Worm (Caenorhabditis elegans) whole organism, young adult: Measurements from ENCODE around the gene dnj-13.

ENCODE experiments used
- B0019.2 ChIP-seq: fragments of 200-800 bp; sonication (Bioruptor generic); conservative IDR thresholded peaks from 2 replicates; pipeline ENCODE4 v1.3.6; 2022; ENCODE audit warnings: missing genetic modification reagents, missing genetic modification characterization, missing compliant biosample characterization
- B0336.3 ChIP-seq: fragments of 200-800 bp; sonication (Bioruptor generic); IDR thresholded peaks from 2 replicates; pipeline ENCODE4 v1.3.6; 2022; ENCODE audit warnings: missing genetic modification characterization, missing compliant biosample characterization
- C06A6.2 ChIP-seq: fragments of 200-800 bp; sonication (Bioruptor generic); conservative IDR thresholded peaks from 2 replicates; pipeline ENCODE4 v1.3.6; 2022; ENCODE audit warnings: missing genetic modification characterization, missing compliant biosample characterization
- C17E4.6 ChIP-seq: fragments of 200-800 bp; sonication (Bioruptor generic); IDR thresholded peaks from 2 replicates; pipeline ENCODE4 v1.3.6; 2022; ENCODE audit warnings: missing genetic modification reagents, missing genetic modification characterization, missing compliant biosample characterization
- F39B2.1 ChIP-seq: fragments of 200-800 bp; sonication (Bioruptor generic); IDR thresholded peaks from 2 replicates; pipeline ENCODE4 v1.3.6; 2022; ENCODE audit warnings: missing genetic modification reagents, missing genetic modification characterization, missing compliant biosample characterization
- K12H6.12 ChIP-seq: fragments of 200-800 bp; sonication (Bioruptor generic); optimal IDR thresholded peaks from 2 replicates; lab custom pipeline; 2018; ENCODE audit warnings: mild to moderate bottlenecking, missing genetic modification characterization, missing compliant biosample characterization
- T26A5.8 ChIP-seq: sonication (generic microtip); optimal IDR thresholded peaks from 2 replicates; lab custom pipeline; 2016; ENCODE audit warnings: missing genetic modification characterization, missing compliant biosample characterization
- Y53G8AR.9 ChIP-seq: fragments of 200-800 bp; sonication (Bioruptor generic); conservative IDR thresholded peaks from 2 replicates; pipeline ENCODE4 v1.3.6; 2022; ENCODE audit warnings: missing genetic modification reagents, missing genetic modification characterization, missing compliant biosample characterization
- athp-1 ChIP-seq: sonication (generic microtip); optimal IDR thresholded peaks from 2 replicates; lab custom pipeline; 2017; ENCODE audit warnings: mild to moderate bottlenecking, missing genetic modification characterization, missing compliant biosample characterization
- attf-6 ChIP-seq: fragments of 200-800 bp; sonication (Bioruptor generic); IDR thresholded peaks from 2 replicates; pipeline ENCODE4 v1.3.6; 2022; ENCODE audit warnings: missing genetic modification reagents, missing genetic modification characterization, missing compliant biosample characterization
- bed-2 ChIP-seq: fragments of 200-800 bp; sonication (Bioruptor generic); IDR thresholded peaks from 2 replicates; pipeline ENCODE4 v1.3.6; 2022; ENCODE audit warnings: missing genetic modification reagents, missing genetic modification characterization, missing compliant biosample characterization
- cebp-1 ChIP-seq, 2 experiments: fragments of 200-800 bp in 1 of 2; sonication (Bioruptor generic) in 1 of 2; sonication (generic microtip) in 1 of 2; IDR thresholded peaks in 1 of 2; optimal IDR thresholded peaks in 1 of 2; 2 replicates each; pipeline versions ENCODE4 v1.3.6 to Lab custom; 2017 to 2022; ENCODE audit warnings: missing compliant biosample characterization in 2 of 2, missing genetic modification characterization in 2 of 2, mild to moderate bottlenecking in 1 of 2, missing genetic modification reagents in 1 of 2, moderate library complexity in 1 of 2
- ceh-40 ChIP-seq: fragments of 200-800 bp; sonication (Bioruptor generic); IDR thresholded peaks from 2 replicates; pipeline ENCODE4 v1.3.6; 2022; ENCODE audit warnings: missing genetic modification characterization, missing compliant biosample characterization
- ceh-79 ChIP-seq: sonication (generic microtip); optimal IDR thresholded peaks from 2 replicates; lab custom pipeline; 2017; ENCODE audit warnings: mild to moderate bottlenecking, missing genetic modification characterization, missing compliant biosample characterization
- ceh-91 ChIP-seq: fragments of 200-800 bp; sonication (Bioruptor generic); IDR thresholded peaks from 2 replicates; pipeline ENCODE4 v1.3.6; 2022; ENCODE audit warnings: missing genetic modification reagents, missing genetic modification characterization, missing compliant biosample characterization
- dox-1 ChIP-seq: fragments of 200-800 bp; sonication (Bioruptor generic); IDR thresholded peaks from 2 replicates; pipeline ENCODE4 v1.3.6; 2022; ENCODE audit warnings: missing genetic modification reagents, missing genetic modification characterization, missing compliant biosample characterization
- egl-18 ChIP-seq: fragments of 200-800 bp; sonication (Bioruptor generic); IDR thresholded peaks from 2 replicates; pipeline ENCODE4 v1.3.6; 2022; ENCODE audit warnings: missing genetic modification reagents, missing genetic modification characterization, missing compliant biosample characterization
- ekl-4 ChIP-seq: fragments of 200-800 bp; sonication (Bioruptor generic); IDR thresholded peaks from 2 replicates; pipeline ENCODE4 v1.3.6; 2022; ENCODE audit warnings: missing genetic modification reagents, missing genetic modification characterization, missing compliant biosample characterization
- ets-4 ChIP-seq: fragments of 200-800 bp; sonication (Bioruptor generic); optimal IDR thresholded peaks from 2 replicates; lab custom pipeline; 2018; ENCODE audit warnings: mild to moderate bottlenecking, missing genetic modification characterization, missing compliant biosample characterization
- hlh-12 ChIP-seq: sonication (generic microtip); optimal IDR thresholded peaks from 2 replicates; lab custom pipeline; 2016; ENCODE audit warnings: missing genetic modification characterization, missing compliant biosample characterization
- hsf-1 ChIP-seq: fragments of 200-800 bp; sonication (Bioruptor generic); IDR thresholded peaks from 2 replicates; pipeline ENCODE4 v1.3.6; 2022; ENCODE audit warnings: missing genetic modification reagents, missing genetic modification characterization, missing compliant biosample characterization
- lag-1 ChIP-seq: fragments of 200-800 bp; sonication (Bioruptor generic); IDR thresholded peaks from 2 replicates; pipeline ENCODE4 v1.3.6; 2022; ENCODE audit warnings: missing genetic modification reagents, missing genetic modification characterization, missing compliant biosample characterization
- lin-26 ChIP-seq: fragments of 200-800 bp; sonication (Bioruptor generic); IDR thresholded peaks from 2 replicates; pipeline ENCODE4 v1.3.6; 2022; ENCODE audit warnings: missing genetic modification reagents, missing genetic modification characterization, missing compliant biosample characterization
- lin-35 ChIP-seq, 3 experiments: fragments of 150-350 bp in 2 of 3; sonication (generic microtip) in 1 of 3; optimal IDR thresholded peaks; 2 replicates each; lab custom pipeline; 2014 to 2018; ENCODE audit warnings: missing biosample characterization in 3 of 3, missing genetic modification characterization in 3 of 3, missing genetic modification reagents in 3 of 3
- lin-54 ChIP-seq: fragments of 200-800 bp; sonication (Bioruptor generic); optimal IDR thresholded peaks from 2 replicates; lab custom pipeline; 2018; ENCODE audit warnings: mild to moderate bottlenecking, missing genetic modification characterization, missing compliant biosample characterization
- lir-1 ChIP-seq: fragments of 200-800 bp; sonication (Bioruptor generic); conservative IDR thresholded peaks from 2 replicates; pipeline ENCODE4 v1.3.6; 2022; ENCODE audit warnings: missing genetic modification reagents, missing genetic modification characterization, missing compliant biosample characterization
- lsy-27 ChIP-seq: sonication (generic microtip); optimal IDR thresholded peaks from 2 replicates; lab custom pipeline; 2017; ENCODE audit warnings: missing genetic modification characterization, mild to moderate bottlenecking, missing compliant biosample characterization, antibody characterized with exemption, missing genotype, borderline replicate concordance; ENCODE audit not compliant: insufficient read depth
- madf-10 ChIP-seq: sonication (generic microtip); optimal IDR thresholded peaks from 2 replicates; lab custom pipeline; 2016; ENCODE audit warnings: mild to moderate bottlenecking, missing genetic modification characterization, missing compliant biosample characterization
- madf-6 ChIP-seq: fragments of 200-800 bp; sonication (Bioruptor generic); IDR thresholded peaks from 2 replicates; pipeline ENCODE4 v1.3.6; 2022; ENCODE audit warnings: missing genetic modification reagents, missing genetic modification characterization, missing compliant biosample characterization
- madf-8 ChIP-seq: fragments of 200-800 bp; sonication (Bioruptor generic); conservative IDR thresholded peaks from 2 replicates; pipeline ENCODE4 v1.3.6; 2022; ENCODE audit warnings: missing genetic modification reagents, missing genetic modification characterization, missing compliant biosample characterization
- mes-4 ChIP-seq: sonication (generic microtip); optimal IDR thresholded peaks from 2 replicates; lab custom pipeline; 2016; ENCODE audit warnings: missing genotype, missing genetic modification characterization, missing compliant biosample characterization
- nfyb-1 ChIP-seq: fragments of 200-800 bp; sonication (Bioruptor generic); IDR thresholded peaks from 2 replicates; pipeline ENCODE4 v1.3.6; 2022; ENCODE audit warnings: missing genetic modification reagents, missing genetic modification characterization, missing compliant biosample characterization
- repo-1 ChIP-seq: sonication (generic microtip); optimal IDR thresholded peaks from 2 replicates; lab custom pipeline; 2017; ENCODE audit warnings: mild to moderate bottlenecking, missing genetic modification characterization, missing compliant biosample characterization
- sdz-38 ChIP-seq: sonication (generic microtip); optimal IDR thresholded peaks from 2 replicates; lab custom pipeline; 2016; ENCODE audit warnings: missing genotype, missing genetic modification characterization, missing compliant biosample characterization
- tbx-9 ChIP-seq: sonication (generic microtip); optimal IDR thresholded peaks from 2 replicates; lab custom pipeline; 2016; ENCODE audit warnings: borderline replicate concordance, missing genetic modification characterization, inconsistent platforms, missing compliant biosample characterization
- zfh-2 ChIP-seq: fragments of 200-800 bp; sonication (Bioruptor generic); conservative IDR thresholded peaks from 2 replicates; pipeline ENCODE4 v1.3.6; 2022; ENCODE audit warnings: missing genetic modification reagents, missing genetic modification characterization, missing compliant biosample characterization
- ztf-18 ChIP-seq: sonication (generic microtip); optimal IDR thresholded peaks from 2 replicates; lab custom pipeline; 2016; ENCODE audit warnings: missing genotype, mild to moderate bottlenecking, missing genetic modification characterization, missing compliant biosample characterization
- ztf-22 ChIP-seq: fragments of 200-800 bp; sonication (Bioruptor generic); optimal IDR thresholded peaks from 2 replicates; lab custom pipeline; 2018; ENCODE audit warnings: mild to moderate bottlenecking, missing genetic modification characterization, moderate library complexity, missing compliant biosample characterization
- ztf-25 ChIP-seq: fragments of 200-800 bp; sonication (Bioruptor generic); IDR thresholded peaks from 2 replicates; pipeline ENCODE4 v1.3.6; 2022; ENCODE audit warnings: missing genetic modification reagents, missing genetic modification characterization, missing compliant biosample characterization
- ztf-26 ChIP-seq: sonication (generic microtip); optimal IDR thresholded peaks from 2 replicates; lab custom pipeline; 2017; ENCODE audit warnings: missing genetic modification characterization, missing compliant biosample characterization

The dnj-13 gene

ce11 chrII:11537115-11537514 is 8.4 kb upstream of the dnj-13 start (continued):
- TF ChIP-seq C17E4.6 (GFP tag; lab: Robert Waterston, UW) (peak; percentile 78), ets-4 (no peak), athp-1 (peak; percentile 40), lin-54 (GFP tag; lab: Kevin White, UChicago) (peak; percentile 81), F39B2.1 (GFP tag; lab: Robert Waterston, UW) (no peak), ztf-18 (peak; percentile 2), egl-18 (GFP tag; lab: Robert Waterston, UW) (no peak), Y53G8AR.9 (GFP tag; lab: Robert Waterston, UW) (0 out of 2 replicates have a peak, but pooled peaks have one; percentile 68), hsf-1 (peak; percentile 90), K12H6.12 (tag; lab: Kevin White, UChicago) (no peak), ekl-4 (GFP tag; lab: Robert Waterston, UW) (peak; percentile 64), lsy-27 (no peak), ceh-40 (GFP tag; lab: Robert Waterston, UW) (no peak), madf-6 (GFP tag; lab: Robert Waterston, UW) (peak; percentile 98), attf-6 (GFP tag; lab: Robert Waterston, UW) (0 out of 2 replicates have a peak, but pooled peaks have one; percentile 54), C06A6.2 (no peak), cebp-1 (GFP tag; IDR thresholded peaks at IDR 0.05; lab: Robert Waterston, UW) (0 out of 2 replicates have a peak, but pooled peaks have one; percentile 27), cebp-1 (tag; optimal IDR thresholded peaks at IDR 0.05; lab: Kevin White, UChicago) (no peak), lin-26 (GFP tag; lab: Robert Waterston, UW) (no peak), hlh-12 (tag; lab: Kevin White, UChicago) (no peak), sdz-38 (tag; lab: Kevin White, UChicago) (no peak), ztf-26 (no peak), tbx-9 (tag; lab: Kevin White, UChicago) (no peak), T26A5.8 (tag; lab: Kevin White, UChicago) (no peak), mes-4 (tag; lab: Kevin White, UChicago) (no peak), dox-1 (peak; percentile 92), B0019.2 (GFP tag; lab: Robert Waterston, UW) (peak; percentile 28; the same call in 1 of the 2 replicates), bed-2 (GFP tag; lab: Robert Waterston, UW) (peak; percentile 81; the same call in 1 of the 2 replicates), lin-35 (GFP tag; optimal IDR thresholded peaks at IDR 0.05; lab: Kevin White, UChicago) (peak in 2 of 3 experiments; percentile 38 to 44), madf-8 (GFP tag; lab: Robert Waterston, UW) (peak; percentile 98), lag-1 (no peak), madf-10 (tag; lab: Kevin White, UChicago) (no peak), ztf-22 (no peak), ceh-79 (no peak), ceh-91 (GFP tag; lab: Robert Waterston, UW) (peak; percentile 94)

- TF ChIP-seq repo-1 (tag; lab: Kevin White, UChicago) (no peak), nfyb-1 (GFP tag; lab: Robert Waterston, UW) (0 out of 2 replicates have a peak, but pooled peaks have one; percentile 12), lin-54 (GFP tag; lab: Kevin White, UChicago) (no peak), lir-1 (0 out of 2 replicates have a peak, but pooled peaks have one; percentile 10), B0336.3 (0 out of 2 replicates have a peak, but pooled peaks have one; percentile 24), zfh-2 (GFP tag; lab: Robert Waterston, UW) (0 out of 2 replicates have a peak, but pooled peaks have one; percentile 3), ztf-25 (GFP tag; lab: Robert Waterston, UW) (0 out of 2 replicates have a peak, but pooled peaks have one; percentile 43)
- TF ChIP-seq, all 124 proteins: peak for 5
Measured at ce11 chrII:11537606-11538016, 7.9 kb upstream of the dnj-13 start.
